Fruit fly (Drosophila melanogaster) whole organism, prepupa: ENCODE results near the gene Mur89F.

ENCODE experiments used
- CG10631 ChIP-seq: fragments of 200-800 bp; sonication (Bioruptor generic); optimal IDR thresholded peaks from 2 replicates; lab custom pipeline; 2016; ENCODE audit warnings: missing biosample characterization, missing genetic modification characterization
- CG10669 ChIP-seq: fragments of 200-800 bp; sonication (Bioruptor generic); optimal IDR thresholded peaks from 3 replicates; lab custom pipeline; 2018; ENCODE audit warnings: missing biosample characterization, mild to moderate bottlenecking, missing genetic modification characterization, moderate library complexity
- CG11294 ChIP-seq: fragments of 200-800 bp; sonication (Bioruptor generic); IDR thresholded peaks from 2 replicates; pipeline ENCODE4 v1.3.6; 2022; ENCODE audit warnings: missing biosample characterization, missing genetic modification characterization
- CG11762 ChIP-seq: fragments of 200-800 bp; sonication (Bioruptor generic); optimal IDR thresholded peaks from 3 replicates; lab custom pipeline; 2016; ENCODE audit warnings: missing biosample characterization, missing genetic modification characterization; ENCODE audit not compliant: insufficient read depth
- CG15336 ChIP-seq: fragments of 200-800 bp; sonication (Bioruptor generic); IDR thresholded peaks from 2 replicates; pipeline ENCODE4 v1.3.6; 2022; ENCODE audit warnings: missing biosample characterization, missing genetic modification characterization
- CG16779 ChIP-seq: fragments of 200-800 bp; sonication (Bioruptor generic); optimal IDR thresholded peaks from 3 replicates; lab custom pipeline; 2017; ENCODE audit warnings: missing biosample characterization, mild to moderate bottlenecking, missing genetic modification characterization
- CG3032 ChIP-seq: fragments of 200-800 bp; optimal IDR thresholded peaks from 2 replicates; lab custom pipeline; 2019; ENCODE audit warnings: missing biosample characterization, mild to moderate bottlenecking, missing genetic modification characterization, moderate library complexity
- CG31627 ChIP-seq: fragments of 200-800 bp; sonication (Bioruptor generic); optimal IDR thresholded peaks from 3 replicates; lab custom pipeline; 2016; ENCODE audit warnings: missing biosample characterization, missing genetic modification characterization
- CG32006 ChIP-seq: fragments of 200-800 bp; sonication (Bioruptor generic); optimal IDR thresholded peaks from 3 replicates; lab custom pipeline; 2017; ENCODE audit warnings: missing biosample characterization, mild to moderate bottlenecking, missing genetic modification characterization
- CG34406 ChIP-seq: fragments of 200-800 bp; sonication (Bioruptor generic); optimal IDR thresholded peaks from 3 replicates; lab custom pipeline; 2016; ENCODE audit warnings: missing biosample characterization, missing genetic modification characterization
- CG3919 ChIP-seq: fragments of 200-800 bp; sonication (Bioruptor generic); optimal IDR thresholded peaks from 3 replicates; lab custom pipeline; 2016; ENCODE audit warnings: missing biosample characterization, missing genetic modification characterization
- CG4318 ChIP-seq: fragments of 200-800 bp; sonication (Bioruptor generic); optimal IDR thresholded peaks from 3 replicates; lab custom pipeline; 2017; ENCODE audit warnings: missing biosample characterization, mild to moderate bottlenecking, missing genetic modification characterization
- CG6276 ChIP-seq: fragments of 200-800 bp; sonication (Bioruptor generic); optimal IDR thresholded peaks from 2 replicates; lab custom pipeline; 2017; ENCODE audit warnings: missing biosample characterization, mild to moderate bottlenecking, missing genetic modification characterization
- CG6792 ChIP-seq: fragments of 200-800 bp; sonication (Bioruptor generic); optimal IDR thresholded peaks from 3 replicates; lab custom pipeline; 2016; ENCODE audit warnings: missing biosample characterization, missing genetic modification characterization
- CG6808 ChIP-seq: fragments of 200-800 bp; sonication (Bioruptor generic); optimal IDR thresholded peaks from 3 replicates; lab custom pipeline; 2017; ENCODE audit warnings: missing biosample characterization, missing genetic modification characterization, mild to moderate bottlenecking, moderate library complexity, missing genetic modification reagents
- CG6854 ChIP-seq: fragments of 200-800 bp; sonication (Bioruptor generic); optimal IDR thresholded peaks from 2 replicates; lab custom pipeline; 2017; ENCODE audit warnings: missing biosample characterization, mild to moderate bottlenecking, missing genetic modification characterization
- CG7368 ChIP-seq: fragments of 200-800 bp; sonication (Bioruptor generic); optimal IDR thresholded peaks from 3 replicates; lab custom pipeline; 2016; ENCODE audit warnings: missing biosample characterization, missing genetic modification characterization
- CG8319 ChIP-seq: fragments of 200-800 bp; sonication (Bioruptor generic); optimal IDR thresholded peaks from 3 replicates; lab custom pipeline; 2016; ENCODE audit warnings: missing biosample characterization, missing genetic modification characterization
- CG8632 ChIP-seq: fragments of 200-800 bp; sonication (Bioruptor generic); optimal IDR thresholded peaks from 3 replicates; lab custom pipeline; 2016; ENCODE audit warnings: missing biosample characterization, missing genetic modification characterization
- CG9139 ChIP-seq: fragments of 200-800 bp; sonication (Bioruptor generic); optimal IDR thresholded peaks from 3 replicates; lab custom pipeline; 2017; ENCODE audit warnings: missing biosample characterization, mild to moderate bottlenecking, missing genetic modification characterization
- Eip75B ChIP-seq: fragments of 200-800 bp; sonication (Bioruptor generic); optimal IDR thresholded peaks from 3 replicates; lab custom pipeline; 2016; ENCODE audit warnings: missing biosample characterization, missing genetic modification characterization
- Ets21C ChIP-seq: fragments of 200-800 bp; sonication (Bioruptor generic); optimal IDR thresholded peaks from 3 replicates; lab custom pipeline; 2016; ENCODE audit warnings: missing biosample characterization, missing genetic modification characterization
- Gug ChIP-seq: fragments of 200-800 bp; sonication (Bioruptor generic); IDR thresholded peaks from 2 replicates; pipeline ENCODE4 v1.3.6; 2022; ENCODE audit warnings: missing biosample characterization, missing genetic modification characterization
- Hr39 ChIP-seq: fragments of 200-800 bp; sonication (Bioruptor generic); optimal IDR thresholded peaks from 2 replicates; lab custom pipeline; 2016; ENCODE audit warnings: missing biosample characterization, missing genetic modification characterization
- Met ChIP-seq: fragments of 200-800 bp; sonication (Bioruptor generic); optimal IDR thresholded peaks from 3 replicates; lab custom pipeline; 2016; ENCODE audit warnings: missing biosample characterization, missing genetic modification characterization
- Smox ChIP-seq: fragments of 200-800 bp; sonication (Bioruptor generic); optimal IDR thresholded peaks from 3 replicates; lab custom pipeline; 2016; ENCODE audit warnings: missing biosample characterization, missing genetic modification characterization
- Sox14 ChIP-seq: fragments of 200-800 bp; sonication (Bioruptor generic); optimal IDR thresholded peaks from 3 replicates; lab custom pipeline; 2016; ENCODE audit warnings: missing biosample characterization, missing genetic modification characterization
- Sox15 ChIP-seq: fragments of 200-800 bp; sonication (Bioruptor generic); optimal IDR thresholded peaks from 3 replicates; lab custom pipeline; 2016; ENCODE audit warnings: missing biosample characterization, missing genetic modification characterization
- achi ChIP-seq: fragments of 200-800 bp; sonication (Bioruptor generic); optimal IDR thresholded peaks from 3 replicates; lab custom pipeline; 2016; ENCODE audit warnings: missing biosample characterization, missing genetic modification characterization
- acj6 ChIP-seq: fragments of 200-800 bp; sonication (Bioruptor generic); optimal IDR thresholded peaks from 3 replicates; lab custom pipeline; 2016; ENCODE audit warnings: missing biosample characterization, missing genetic modification characterization
- cyc ChIP-seq: fragments of 200-800 bp; sonication (Bioruptor generic); optimal IDR thresholded peaks from 3 replicates; lab custom pipeline; 2016; ENCODE audit warnings: missing biosample characterization, missing genetic modification characterization
- dac ChIP-seq: fragments of 200-800 bp; sonication (Bioruptor generic); optimal IDR thresholded peaks from 2 replicates; lab custom pipeline; 2017; ENCODE audit warnings: missing biosample characterization, mild to moderate bottlenecking, missing genetic modification characterization
- dsx ChIP-seq: fragments of 200-800 bp; optimal IDR thresholded peaks from 3 replicates; lab custom pipeline; 2019; ENCODE audit warnings: missing biosample characterization, mild to moderate bottlenecking, missing genetic modification characterization, moderate library complexity; ENCODE audit not compliant: poor library complexity, severe bottlenecking
- eg ChIP-seq: fragments of 200-800 bp; sonication (Bioruptor generic); IDR thresholded peaks from 3 replicates; pipeline ENCODE4 v1.3.6; 2022; ENCODE audit warnings: missing biosample characterization, missing genetic modification characterization
- esn ChIP-seq: fragments of 200-800 bp; sonication (Bioruptor generic); optimal IDR thresholded peaks from 2 replicates; lab custom pipeline; 2016; ENCODE audit warnings: missing biosample characterization, mild to moderate bottlenecking, missing genetic modification characterization, moderate library complexity
- fd59A ChIP-seq: fragments of 200-800 bp; sonication (Bioruptor generic); optimal IDR thresholded peaks from 2 replicates; lab custom pipeline; 2017; ENCODE audit warnings: missing biosample characterization, mild to moderate bottlenecking, missing genetic modification characterization, missing genetic modification reagents
- fkh ChIP-seq: fragments of 200-800 bp; sonication (Bioruptor generic); optimal IDR thresholded peaks from 3 replicates; lab custom pipeline; 2017; ENCODE audit warnings: missing biosample characterization, mild to moderate bottlenecking, missing genetic modification characterization, moderate library complexity
- lz ChIP-seq: fragments of 200-800 bp; sonication (Bioruptor generic); optimal IDR thresholded peaks from 3 replicates; lab custom pipeline; 2016; ENCODE audit warnings: missing biosample characterization, missing genetic modification characterization
- salr ChIP-seq, 2 experiments: fragments of 200-800 bp; sonication (Bioruptor generic); optimal IDR thresholded peaks; 3 replicates each; lab custom pipeline; 2016 to 2018; ENCODE audit warnings: missing biosample characterization in 2 of 2, missing genetic modification characterization in 2 of 2, mild to moderate bottlenecking in 1 of 2
- spab ChIP-seq: fragments of 200-800 bp; sonication (Bioruptor generic); optimal IDR thresholded peaks from 2 replicates; lab custom pipeline; 2017; ENCODE audit warnings: missing biosample characterization, mild to moderate bottlenecking, missing genetic modification characterization, missing genetic modification reagents
- ss ChIP-seq, 2 experiments: fragments of 200-800 bp; sonication (Bioruptor generic); optimal IDR thresholded peaks; 2 replicates in 1 of 2; 3 replicates in 1 of 2; lab custom pipeline; 2017 to 2018; ENCODE audit warnings: mild to moderate bottlenecking in 2 of 2, missing biosample characterization in 2 of 2, missing genetic modification characterization in 2 of 2, moderate library complexity in 1 of 2
- svp ChIP-seq: fragments of 200-800 bp; sonication (Bioruptor generic); peaks from one replicate; lab custom pipeline; 2016; ENCODE audit warnings: missing biosample characterization, missing genetic modification characterization
- topi ChIP-seq: fragments of 200-800 bp; sonication (Bioruptor generic); optimal IDR thresholded peaks from 3 replicates; lab custom pipeline; 2016; ENCODE audit warnings: missing biosample characterization, missing genetic modification characterization
- vri ChIP-seq: fragments of 200-800 bp; sonication (Bioruptor generic); optimal IDR thresholded peaks from 3 replicates; lab custom pipeline; 2016; ENCODE audit warnings: missing biosample characterization, mild to moderate bottlenecking, missing genetic modification characterization

Mur89F gene

dm6 chr3R:17231579-17231978, 29.6 kb upstream of the Mur89F start (continued):
- no peak for TF ChIP-seq CG6808 (GFP tag; lab: Kevin White, UChicago)
- TF ChIP-seq ss (GFP tag; optimal IDR thresholded peaks at IDR 0.05; lab: Kevin White, UChicago), result no peak
- TF ChIP-seq vri, result no peak
- TF ChIP-seq CG3032, result no peak
- no peak for TF ChIP-seq CG4318 (GFP tag; lab: Kevin White, UChicago)
- TF ChIP-seq dsx, result no peak
- TF ChIP-seq fkh, result no peak
- peak; percentile 0 for TF ChIP-seq CG10669
- no peak for TF ChIP-seq CG6276 (GFP tag; lab: Kevin White, UChicago)
- no peak for TF ChIP-seq CG16779 (tag; lab: Kevin White, UChicago)
- TF ChIP-seq acj6, result peak; percentile 58
- TF ChIP-seq CG10631 (GFP tag; lab: Kevin White, UChicago), result peak; percentile 18
- peak; percentile 42; the same call in 1 of the 3 replicates for TF ChIP-seq eg (GFP tag; lab: Robert Waterston, UW)
- TF ChIP-seq spab (GFP tag; lab: Kevin White, UChicago), result no peak
- TF ChIP-seq Smox (GFP tag; lab: Kevin White, UChicago), result peak; percentile 17
- TF ChIP-seq CG3919, result peak; percentile 44
- TF ChIP-seq CG8319 (GFP tag; lab: Kevin White, UChicago), result no peak
- peak; percentile 13 for TF ChIP-seq Sox15
- no peak for TF ChIP-seq CG15336 (GFP tag; lab: Robert Waterston, UW)
- TF ChIP-seq salr (GFP tag; optimal IDR thresholded peaks at IDR 0.05; lab: Kevin White, UChicago), result no peak
- no peak for TF ChIP-seq CG11762 (GFP tag; lab: Kevin White, UChicago)
- no peak for TF ChIP-seq CG11294 (GFP tag; lab: Robert Waterston, UW)
- peak; percentile 46 for TF ChIP-seq topi (GFP tag; lab: Kevin White, UChicago)
- TF ChIP-seq CG31627, result peak; percentile 49
- TF ChIP-seq CG6854 (GFP tag; lab: Kevin White, UChicago), result no peak
- peak; percentile 41 for TF ChIP-seq cyc (GFP tag; lab: Kevin White, UChicago)
- TF ChIP-seq CG32006 (GFP tag; lab: Kevin White, UChicago), result peak; percentile 47
- peak; percentile 6 for TF ChIP-seq Sox14 (GFP tag; lab: Kevin White, UChicago)
- TF ChIP-seq dac (GFP tag; lab: Kevin White, UChicago), result no peak
- no peak for TF ChIP-seq Eip75B
- TF ChIP-seq svp (GFP tag; lab: Kevin White, UChicago), result peak; percentile 64
- peak; percentile 29 for TF ChIP-seq Met
- TF ChIP-seq Gug (GFP tag; lab: Robert Waterston, UW), result no peak
- peak; percentile 37 for TF ChIP-seq Ets21C (GFP tag; lab: Kevin White, UChicago)
- TF ChIP-seq fd59A, result no peak
- peak; percentile 64 for TF ChIP-seq Hr39
- no peak for TF ChIP-seq CG34406
- TF ChIP-seq achi (GFP tag; lab: Kevin White, UChicago), result peak; percentile 11
- no peak for TF ChIP-seq esn (GFP tag; lab: Kevin White, UChicago)

- TF ChIP-seq Ets21C (GFP tag; lab: Kevin White, UChicago), result no peak
- TF ChIP-seq lz (GFP tag; lab: Kevin White, UChicago), result no peak
- TF ChIP-seq CG8632 (GFP tag; lab: Kevin White, UChicago), result no peak
- TF ChIP-seq spab (GFP tag; lab: Kevin White, UChicago), result no peak
- TF ChIP-seq CG9139, result no peak
- TF ChIP-seq fkh, result no peak
- no peak for TF ChIP-seq CG6792 (GFP tag; lab: Kevin White, UChicago)
- no peak for TF ChIP-seq CG7368 (GFP tag; lab: Kevin White, UChicago)
- TF ChIP-seq CG6854 (GFP tag; lab: Kevin White, UChicago), result no peak
Observed at dm6 chr3R:17222974-17223373, 21.0 kb upstream of the Mur89F start, which contains the start of gene CG31262. Gene CG31262, minus strand, starts transcription at chr3R:17223074.
